Worm (Caenorhabditis elegans) whole organism, early embryonic: ENCODE data around the gene phy-4.

Source experiments
- B0310.2 ChIP-seq: sonication (generic microtip); optimal IDR thresholded peaks from 2 replicates; lab custom pipeline; 2016; ENCODE audit warnings: mild to moderate bottlenecking, missing genetic modification characterization, missing compliant biosample characterization
- F13C5.2 ChIP-seq: sonication (generic microtip); optimal IDR thresholded peaks from 2 replicates; lab custom pipeline; 2017; ENCODE audit warnings: mild to moderate bottlenecking, missing genetic modification characterization, inconsistent platforms, missing compliant biosample characterization
- aly-1 ChIP-seq: sonication (generic microtip); optimal IDR thresholded peaks from 2 replicates; lab custom pipeline; 2016; ENCODE audit warnings: missing genetic modification characterization, missing compliant biosample characterization
- ama-1 ChIP-seq: fragments of 150-350 bp; optimal IDR thresholded peaks from 2 replicates; lab custom pipeline; 2014
- ceh-13 ChIP-seq: fragments of 200-800 bp; sonication (Bioruptor generic); optimal IDR thresholded peaks from 2 replicates; lab custom pipeline; 2018; ENCODE audit warnings: mild to moderate bottlenecking, missing genetic modification characterization, missing compliant biosample characterization
- ceh-36 ChIP-seq: sonication (generic microtip); optimal IDR thresholded peaks from 2 replicates; lab custom pipeline; 2016; ENCODE audit warnings: missing genetic modification characterization, inconsistent platforms, missing compliant biosample characterization
- ets-7 ChIP-seq: sonication (generic microtip); optimal IDR thresholded peaks from 2 replicates; lab custom pipeline; 2016; ENCODE audit warnings: missing genotype, missing genetic modification characterization, missing compliant biosample characterization
- flt-1 ChIP-seq: fragments of 200-800 bp; sonication (Bioruptor generic); IDR thresholded peaks from 2 replicates; pipeline ENCODE4 v1.3.6; 2022; ENCODE audit warnings: missing genetic modification characterization, missing compliant biosample characterization
- hmbx-1 ChIP-seq: sonication (generic microtip); optimal IDR thresholded peaks from 2 replicates; lab custom pipeline; 2016; ENCODE audit warnings: mild to moderate bottlenecking, missing genetic modification characterization, missing compliant biosample characterization
- hmg-4 ChIP-seq: fragments of 200-800 bp; sonication (Bioruptor generic); optimal IDR thresholded peaks from 2 replicates; lab custom pipeline; 2018; ENCODE audit warnings: mild to moderate bottlenecking, missing genetic modification characterization, missing compliant biosample characterization
- hnd-1 ChIP-seq: sonication (generic microtip); optimal IDR thresholded peaks from 2 replicates; lab custom pipeline; 2016; ENCODE audit warnings: missing genetic modification characterization, missing compliant biosample characterization
- pes-1 ChIP-seq: fragments of 200-800 bp; sonication (Bioruptor generic); IDR thresholded peaks from 2 replicates; pipeline ENCODE4 v1.3.6; 2022; ENCODE audit warnings: missing genetic modification reagents, missing genetic modification characterization, missing compliant biosample characterization
- scrt-1 ChIP-seq: fragments of 200-800 bp; sonication (Bioruptor generic); IDR thresholded peaks from 2 replicates; pipeline ENCODE4 v1.3.6; 2022; ENCODE audit warnings: missing genetic modification characterization, missing compliant biosample characterization
- sea-1 ChIP-seq: fragments of 200-800 bp; sonication (Bioruptor generic); conservative IDR thresholded peaks from 2 replicates; pipeline ENCODE4 v1.3.6; 2022; ENCODE audit warnings: missing genetic modification characterization, missing compliant biosample characterization
- tbx-11 ChIP-seq: fragments of 200-800 bp; sonication (Bioruptor generic); IDR thresholded peaks from 2 replicates; pipeline ENCODE4 v1.3.6; 2022; ENCODE audit warnings: missing genetic modification characterization, missing compliant biosample characterization
- tbx-37 ChIP-seq: fragments of 200-800 bp; sonication (Bioruptor generic); conservative IDR thresholded peaks from 2 replicates; pipeline ENCODE4 v1.3.6; 2022; ENCODE audit warnings: missing genetic modification reagents, missing genetic modification characterization, missing compliant biosample characterization
- tra-4 ChIP-seq: sonication (generic microtip); optimal IDR thresholded peaks from 2 replicates; lab custom pipeline; 2017; ENCODE audit warnings: missing genetic modification characterization, missing compliant biosample characterization

Gene phy-4

DNA sequence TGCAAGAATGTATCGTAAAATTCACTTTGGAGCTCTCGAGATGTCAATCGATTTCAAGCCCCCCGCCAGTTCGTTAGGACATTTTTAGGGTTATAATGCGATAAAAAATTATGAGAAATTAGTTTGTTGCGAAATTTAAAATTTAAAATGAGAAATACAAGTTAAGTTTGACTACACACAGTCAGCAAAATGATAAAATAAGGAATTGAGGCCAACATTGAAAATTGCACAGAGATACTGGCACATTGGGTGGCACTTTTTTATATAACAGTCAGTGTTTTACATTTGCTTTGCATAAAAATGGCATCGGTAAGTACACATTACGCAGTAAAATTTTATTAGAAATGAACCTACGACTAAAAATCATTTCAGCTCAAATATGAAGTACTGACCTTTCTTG lies 45.4 kb downstream of the phy-4 start, which contains the start of gene Y43F8B.12:
TSS of gene Y43F8B.12 (plus strand) at position 301 of the 400 bp plus-strand sequence.
- TF ChIP-seq tbx-11 (no peak), ceh-36 (no peak), sea-1 (GFP tag; lab: Robert Waterston, UW) (no peak), ets-7 (tag; lab: Kevin White, UChicago) (no peak)

DNA sequence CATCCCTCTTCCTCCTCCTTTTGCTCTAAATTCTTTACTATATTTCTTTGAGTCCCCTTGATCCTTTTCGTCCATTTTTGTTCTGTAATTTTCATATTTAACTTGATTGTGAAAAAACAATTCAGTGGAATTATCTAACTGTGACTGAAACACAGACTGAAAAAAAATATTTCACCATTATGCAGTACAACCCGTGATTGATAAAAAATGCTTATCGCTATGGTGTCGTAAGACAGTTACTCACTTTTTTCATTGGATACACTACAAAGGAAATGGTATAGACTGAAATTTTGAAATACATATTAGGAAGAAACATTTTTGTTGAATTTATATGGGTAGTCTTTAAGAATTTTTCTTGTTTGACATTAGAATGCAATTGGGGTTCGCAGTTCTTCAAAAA lies 45.9 kb downstream of the phy-4 start, which contains the start of gene Y43F8B.23:
TSS of gene Y43F8B.23 (minus strand) at position 75 of the 400 bp plus-strand sequence.
- TF ChIP-seq tra-4, result no peak
- TF ChIP-seq flt-1, result no peak
- TF ChIP-seq ceh-36, result no peak
- TF ChIP-seq pes-1 (GFP tag; lab: Robert Waterston, UW), result no peak
- no peak for TF ChIP-seq scrt-1 (GFP tag; lab: Robert Waterston, UW)
- TF ChIP-seq hnd-1 (tag; lab: Kevin White, UChicago), result no peak
- TF ChIP-seq aly-1 (tag; lab: Kevin White, UChicago), result no peak
- no peak for TF ChIP-seq sea-1 (GFP tag; lab: Robert Waterston, UW)
- no peak for TF ChIP-seq F13C5.2

DNA sequence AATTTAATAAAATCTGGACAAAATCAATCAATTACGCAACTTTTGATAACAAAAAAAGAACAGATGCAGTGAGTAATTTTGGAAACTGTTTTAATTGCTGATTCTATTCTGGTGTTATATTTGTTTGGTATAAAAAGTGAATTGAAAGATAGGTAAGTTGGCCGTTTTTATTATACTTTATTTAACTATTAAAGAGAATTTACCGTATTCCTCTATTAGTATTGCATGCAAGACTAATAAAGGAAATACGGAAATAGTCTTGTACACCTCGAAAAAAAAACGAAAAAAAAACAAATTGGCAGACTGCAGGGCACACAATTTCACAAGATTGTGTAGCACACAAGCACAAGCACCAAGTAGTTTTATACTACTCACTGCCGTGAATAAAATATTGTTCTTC lies 50.8 kb downstream of the phy-4 start, which contains the start of gene Y43F8B.25:
TSS of gene Y43F8B.25 (plus strand) at position 301 of the 400 bp plus-strand sequence.
- TF ChIP-seq tbx-11 (no peak), F13C5.2 (no peak), ets-7 (tag; lab: Kevin White, UChicago) (no peak), tra-4 (no peak), B0310.2 (tag; lab: Kevin White, UChicago) (no peak), sea-1 (GFP tag; lab: Robert Waterston, UW) (no peak), ceh-36 (no peak), hmg-4 (GFP tag; lab: Kevin White, UChicago) (no peak), hnd-1 (tag; lab: Kevin White, UChicago) (no peak), tbx-37 (GFP tag; lab: Robert Waterston, UW) (no peak), aly-1 (tag; lab: Kevin White, UChicago) (no peak), flt-1 (no peak), hmbx-1 (tag; lab: Kevin White, UChicago) (no peak), ceh-13 (GFP tag; lab: Kevin White, UChicago) (no peak), ama-1 (lab: Kevin White, UChicago) (no peak), scrt-1 (GFP tag; lab: Robert Waterston, UW) (no peak)
